Worm (Caenorhabditis elegans) whole organism, L4 larva: ENCODE results near the gene Y43B11AL.1.

ENCODE experiments used
- F10B5.3 ChIP-seq: sonication (generic microtip); optimal IDR thresholded peaks from 2 replicates; lab custom pipeline; 2016; ENCODE audit warnings: mild to moderate bottlenecking, missing genetic modification characterization, missing compliant biosample characterization
- T26A8.4 ChIP-seq: fragments of 200-800 bp; sonication (Bioruptor generic); IDR thresholded peaks from 2 replicates; pipeline ENCODE4 v1.3.6; 2022; ENCODE audit warnings: missing genetic modification characterization, missing compliant biosample characterization
- Y75B8A.6 ChIP-seq: fragments of 200-800 bp; sonication (Bioruptor generic); IDR thresholded peaks from 2 replicates; pipeline ENCODE4 v1.3.6; 2022; ENCODE audit warnings: missing genetic modification reagents, missing genetic modification characterization, missing compliant biosample characterization
- ZK546.5 ChIP-seq, 2 experiments: sonication (generic microtip); optimal IDR thresholded peaks; 2 replicates each; lab custom pipeline; 2017; ENCODE audit warnings: missing biosample characterization in 2 of 2, missing genetic modification characterization in 2 of 2
- aly-2 ChIP-seq: sonication (generic microtip); optimal IDR thresholded peaks from 2 replicates; lab custom pipeline; 2018; ENCODE audit warnings: missing biosample characterization, missing genetic modification characterization
- ama-1 ChIP-seq: fragments of 150-350 bp; optimal IDR thresholded peaks from 2 replicates; lab custom pipeline; 2014; ENCODE audit warnings: inconsistent platforms, mixed read lengths
- ceh-20 ChIP-seq: fragments of 200-800 bp; sonication (Bioruptor generic); IDR thresholded peaks from 2 replicates; pipeline ENCODE4 v1.3.6; 2022; ENCODE audit warnings: missing genetic modification reagents, missing genetic modification characterization, missing compliant biosample characterization
- ceh-28 ChIP-seq: fragments of 150-350 bp; optimal IDR thresholded peaks from 2 replicates; lab custom pipeline; 2014; ENCODE audit warnings: missing biosample characterization, missing genetic modification reagents, missing genetic modification characterization
- ceh-62 ChIP-seq: sonication (generic microtip); optimal IDR thresholded peaks from 2 replicates; lab custom pipeline; 2017; ENCODE audit warnings: missing biosample characterization, missing genetic modification characterization
- ceh-82 ChIP-seq: sonication (generic microtip); optimal IDR thresholded peaks from 2 replicates; lab custom pipeline; 2017; ENCODE audit warnings: missing biosample characterization, missing genetic modification characterization
- ctbp-1 ChIP-seq: fragments of 200-800 bp; sonication (Bioruptor generic); IDR thresholded peaks from 2 replicates; pipeline ENCODE4 v1.3.6; 2022; ENCODE audit warnings: missing genetic modification reagents, missing genetic modification characterization, missing compliant biosample characterization
- daf-16 ChIP-seq, 3 experiments: sonication (generic microtip); optimal IDR thresholded peaks; 2 replicates each; lab custom pipeline; 2016 to 2017; ENCODE audit warnings: missing genetic modification characterization in 3 of 3, missing genetic modification reagents in 3 of 3, mild to moderate bottlenecking in 2 of 3, missing compliant biosample characterization in 2 of 3, missing biosample characterization in 1 of 3, moderate library complexity in 1 of 3
- daf-19 ChIP-seq: fragments of 200-800 bp; sonication (Bioruptor generic); conservative IDR thresholded peaks from 2 replicates; pipeline ENCODE4 v1.3.6; 2022; ENCODE audit warnings: missing genetic modification characterization, missing compliant biosample characterization
- dmd-8 ChIP-seq: fragments of 200-800 bp; sonication (Bioruptor generic); IDR thresholded peaks from 2 replicates; pipeline ENCODE4 v1.3.6; 2022; ENCODE audit warnings: missing genetic modification characterization, missing compliant biosample characterization
- dpl-1 ChIP-seq: fragments of 150-350 bp; optimal IDR thresholded peaks from 2 replicates; lab custom pipeline; 2014; ENCODE audit warnings: missing biosample characterization, missing genetic modification reagents, missing genetic modification characterization
- dve-1 ChIP-seq: sonication (generic microtip); optimal IDR thresholded peaks from 2 replicates; lab custom pipeline; 2017; ENCODE audit warnings: antibody characterized with exemption, mild to moderate bottlenecking, missing genetic modification characterization, missing compliant biosample characterization; ENCODE audit not compliant: insufficient read depth
- fkh-10 ChIP-seq: fragments of 150-350 bp; optimal IDR thresholded peaks from 2 replicates; lab custom pipeline; 2014; ENCODE audit warnings: missing biosample characterization, missing genetic modification reagents, missing genetic modification characterization
- fos-1 ChIP-seq: fragments of 150-350 bp; optimal IDR thresholded peaks from 2 replicates; lab custom pipeline; 2014; ENCODE audit warnings: missing biosample characterization, missing genetic modification characterization
- gei-8 ChIP-seq: fragments of 200-800 bp; sonication (Bioruptor generic); optimal IDR thresholded peaks from 2 replicates; lab custom pipeline; 2018; ENCODE audit warnings: mild to moderate bottlenecking, missing genetic modification characterization, missing compliant biosample characterization
- hlh-11 ChIP-seq: fragments of 200-800 bp; sonication (Bioruptor generic); optimal IDR thresholded peaks from 2 replicates; lab custom pipeline; 2018; ENCODE audit warnings: mild to moderate bottlenecking, missing genetic modification characterization, missing compliant biosample characterization
- hlh-30 ChIP-seq: sonication (generic microtip); optimal IDR thresholded peaks from 2 replicates; lab custom pipeline; 2017; ENCODE audit warnings: antibody characterized with exemption, mild to moderate bottlenecking, missing genetic modification characterization, missing compliant biosample characterization; ENCODE audit not compliant: insufficient read depth
- lin-29 ChIP-seq: fragments of 200-800 bp; sonication (Bioruptor generic); IDR thresholded peaks from 2 replicates; pipeline ENCODE4 v1.3.6; 2022; ENCODE audit warnings: missing genetic modification reagents, missing genetic modification characterization, missing compliant biosample characterization
- madf-9 ChIP-seq: fragments of 200-800 bp; sonication (Bioruptor generic); conservative IDR thresholded peaks from 2 replicates; pipeline ENCODE4 v1.3.6; 2022; ENCODE audit warnings: missing genetic modification reagents, missing genetic modification characterization, missing compliant biosample characterization
- mdl-1 ChIP-seq, 2 experiments: fragments of 150-350 bp in 1 of 2; sonication (generic microtip) in 1 of 2; optimal IDR thresholded peaks; 2 replicates each; lab custom pipeline; 2014 to 2017; ENCODE audit warnings: missing biosample characterization in 2 of 2, missing genetic modification characterization in 2 of 2
- mep-1 ChIP-seq: fragments of 150-350 bp; sonication (generic microtip); optimal IDR thresholded peaks from 3 replicates; lab custom pipeline; 2014; ENCODE audit warnings: missing biosample characterization, missing genetic modification characterization
- mxl-3 ChIP-seq: fragments of 200-800 bp; sonication (Bioruptor generic); optimal IDR thresholded peaks from 2 replicates; lab custom pipeline; 2018; ENCODE audit warnings: mild to moderate bottlenecking, missing genetic modification characterization, missing compliant biosample characterization
- nhr-102 ChIP-seq: sonication (generic microtip); optimal IDR thresholded peaks from 2 replicates; lab custom pipeline; 2016; ENCODE audit warnings: mild to moderate bottlenecking, missing genetic modification characterization, moderate library complexity, missing compliant biosample characterization
- nhr-11 ChIP-seq: fragments of 150-350 bp; optimal IDR thresholded peaks from 2 replicates; lab custom pipeline; 2014; ENCODE audit warnings: missing biosample characterization, missing genetic modification characterization
- nhr-111 ChIP-seq: fragments of 200-800 bp; sonication (Bioruptor generic); optimal IDR thresholded peaks from 2 replicates; lab custom pipeline; 2018; ENCODE audit warnings: mild to moderate bottlenecking, missing genetic modification characterization, missing compliant biosample characterization
- nhr-25 ChIP-seq: sonication (generic microtip); optimal IDR thresholded peaks from 2 replicates; lab custom pipeline; 2017; ENCODE audit warnings: missing genetic modification characterization, mild to moderate bottlenecking, missing compliant biosample characterization, antibody characterized with exemption, moderate library complexity, borderline replicate concordance; ENCODE audit not compliant: insufficient read depth
- nhr-48 ChIP-seq: sonication (generic microtip); optimal IDR thresholded peaks from 2 replicates; lab custom pipeline; 2016; ENCODE audit warnings: mild to moderate bottlenecking, missing genetic modification characterization, missing compliant biosample characterization
- pha-4 ChIP-seq, 2 experiments: fragments of 150-350 bp in 1 of 2; fragments of 200-800 bp in 1 of 2; sonication (Bioruptor generic) in 1 of 2; IDR thresholded peaks in 1 of 2; optimal IDR thresholded peaks in 1 of 2; 2 replicates each; pipeline versions ENCODE4 v1.3.6 to Lab custom; 2014 to 2022; ENCODE audit warnings: missing genetic modification characterization in 2 of 2, missing genetic modification reagents in 2 of 2, missing biosample characterization in 1 of 2, missing compliant biosample characterization in 1 of 2
- pqm-1 ChIP-seq: sonication (generic microtip); optimal IDR thresholded peaks from 2 replicates; lab custom pipeline; 2017; ENCODE audit warnings: missing biosample characterization, missing genetic modification characterization
- set-16 ChIP-seq: fragments of 200-800 bp; sonication (Bioruptor generic); IDR thresholded peaks from 2 replicates; pipeline ENCODE4 v1.3.6; 2022; ENCODE audit warnings: missing genetic modification reagents, missing genetic modification characterization, missing compliant biosample characterization
- unc-130 ChIP-seq: sonication (generic microtip); optimal IDR thresholded peaks from 2 replicates; lab custom pipeline; 2016; ENCODE audit warnings: missing genetic modification reagents, missing genetic modification characterization, missing compliant biosample characterization
- unc-62 ChIP-seq, 3 experiments: fragments of 150-350 bp in 1 of 3; sonication (generic microtip); optimal IDR thresholded peaks in 2 of 3; peaks in 1 of 3; 1 replicate in 1 of 3; 2 replicates in 2 of 3; lab custom pipeline; 2014 to 2017; ENCODE audit warnings: missing biosample characterization in 3 of 3, missing genetic modification characterization in 3 of 3, missing genetic modification reagents in 3 of 3, missing genotype in 1 of 3
- ztf-7 ChIP-seq: fragments of 150-350 bp; optimal IDR thresholded peaks from 2 replicates; lab custom pipeline; 2014; ENCODE audit warnings: missing biosample characterization, missing genetic modification characterization

The Y43B11AL.1 gene

DNA sequence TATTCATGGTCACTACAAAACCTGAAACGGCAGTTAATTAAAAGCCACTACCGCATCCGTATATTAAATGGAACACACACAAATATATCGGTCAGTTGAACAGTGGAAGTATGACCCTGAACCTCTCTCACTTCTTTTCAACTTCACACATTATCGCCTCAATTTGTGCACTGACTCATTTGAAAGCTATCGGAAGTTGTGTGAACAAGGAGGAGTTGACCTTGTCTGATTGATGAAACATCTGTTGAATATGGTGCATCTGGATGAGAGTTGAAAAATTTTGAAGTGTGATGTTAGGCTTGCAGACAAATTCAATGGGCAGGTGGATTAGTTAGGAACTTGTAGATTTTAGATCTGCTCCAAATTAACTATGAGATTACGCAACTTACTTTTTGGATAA, 32.3 kb downstream of the Y43B11AL.1 start:
- no peak for TF ChIP-seq nhr-102
- peak in 1 of 2 experiments; percentile 95 for TF ChIP-seq unc-62 (GFP tag; optimal IDR thresholded peaks at IDR 0.05 in 1 of 2; lab: Kevin White, UChicago)
- TF ChIP-seq unc-62 (tag; optimal IDR thresholded peaks at IDR 0.05; lab: Kevin White, UChicago), result no peak

DNA sequence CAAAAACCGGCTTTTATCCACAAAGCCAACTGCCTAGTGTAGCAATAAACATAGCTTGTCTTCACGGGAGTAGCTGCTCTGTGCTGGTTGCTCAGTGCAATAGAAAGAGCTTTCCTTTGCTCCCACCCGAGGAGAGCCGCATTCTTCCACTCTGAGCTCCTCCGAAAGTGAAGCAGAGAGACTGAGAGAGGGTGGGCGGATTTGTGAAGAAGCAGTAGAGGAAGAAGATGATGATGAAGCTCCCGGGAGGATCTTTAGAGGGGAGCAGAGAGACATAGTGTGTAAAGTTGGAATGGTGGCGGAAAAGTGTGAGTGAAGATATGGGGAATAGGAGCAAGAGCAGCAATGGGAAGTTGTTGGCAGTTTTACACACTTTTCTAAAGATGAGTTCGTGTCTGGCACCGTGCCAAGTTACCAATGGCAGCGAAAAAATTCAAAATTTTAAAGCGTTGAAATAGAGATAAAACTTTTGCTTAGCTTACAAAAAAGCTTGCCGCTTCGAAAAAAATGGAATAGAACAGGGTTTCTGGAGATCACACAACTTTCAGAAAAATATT, 33.5 kb downstream of the Y43B11AL.1 start, which contains the start of gene ZC477.4:
Gene ZC477.4, minus strand, starts transcription at position 276 of the 557 bp plus-strand sequence.
- TF ChIP-seq ama-1 (lab: Kevin White, UChicago), result no peak
- TF ChIP-seq nhr-48 (tag; lab: Kevin White, UChicago), result no peak
- no peak for TF ChIP-seq madf-9
- TF ChIP-seq mxl-3 (GFP tag; lab: Kevin White, UChicago), result peak; percentile 4
- TF ChIP-seq hlh-11 (tag; lab: Kevin White, UChicago), result peak; percentile 52
- no peak for TF ChIP-seq ceh-28 (tag; lab: Kevin White, UChicago)
- peak; percentile 39 for TF ChIP-seq nhr-11 (tag; lab: Kevin White, UChicago)
- TF ChIP-seq fkh-10 (GFP tag; lab: Kevin White, UChicago), result no peak
- TF ChIP-seq Y75B8A.6 (GFP tag; lab: Robert Waterston, UW), result no peak
- TF ChIP-seq daf-16 (GFP tag; optimal IDR thresholded peaks at IDR 0.05; lab: Kevin White, UChicago), result peak in 1 of 2 experiments; percentile 68
- TF ChIP-seq daf-16 (tag; optimal IDR thresholded peaks at IDR 0.05; lab: Kevin White, UChicago), result no peak
- no peak for TF ChIP-seq fos-1 (tag; lab: Kevin White, UChicago)
- no peak for TF ChIP-seq T26A8.4 (GFP tag; lab: Robert Waterston, UW)
- TF ChIP-seq pha-4 (GFP tag; IDR thresholded peaks at IDR 0.05; lab: Robert Waterston, UW), result no peak
- TF ChIP-seq pha-4 (tag; optimal IDR thresholded peaks at IDR 0.05; lab: Kevin White, UChicago), result no peak
- TF ChIP-seq pqm-1 (tag; lab: Kevin White, UChicago), result no peak
- no peak for TF ChIP-seq gei-8 (GFP tag; lab: Kevin White, UChicago)
- TF ChIP-seq set-16, result peak; percentile 53
- no peak for TF ChIP-seq ZK546.5 (tag; optimal IDR thresholded peaks at IDR 0.05; lab: Kevin White, UChicago)
- no peak for TF ChIP-seq daf-19 (GFP tag; lab: Robert Waterston, UW)
- TF ChIP-seq lin-29, result no peak
- TF ChIP-seq mep-1 (tag; lab: Kevin White, UChicago), result no peak
- no peak for TF ChIP-seq hlh-30 (tag; lab: Kevin White, UChicago)
- no peak for TF ChIP-seq ztf-7
- TF ChIP-seq dpl-1 (GFP tag; lab: Kevin White, UChicago), result no peak
- TF ChIP-seq aly-2 (tag; lab: Kevin White, UChicago), result no peak
- TF ChIP-seq dve-1 (tag; lab: Kevin White, UChicago), result no peak
- TF ChIP-seq ceh-62 (tag; lab: Kevin White, UChicago), result no peak
- no peak for TF ChIP-seq mdl-1 (tag; optimal IDR thresholded peaks at IDR 0.05; lab: Kevin White, UChicago)
- TF ChIP-seq ctbp-1 (GFP tag; lab: Robert Waterston, UW), result no peak
- TF ChIP-seq ceh-82 (tag; lab: Kevin White, UChicago), result no peak
- TF ChIP-seq nhr-111 (GFP tag; lab: Kevin White, UChicago), result no peak
- TF ChIP-seq unc-62 (GFP tag; optimal IDR thresholded peaks at IDR 0.05 in 1 of 2; lab: Kevin White, UChicago), result peak in 1 of 2 experiments; percentile 41
- no peak for TF ChIP-seq unc-62 (tag; optimal IDR thresholded peaks at IDR 0.05; lab: Kevin White, UChicago)
- no peak for TF ChIP-seq ceh-20 (GFP tag; lab: Robert Waterston, UW)
- TF ChIP-seq unc-130, result no peak
- no peak for TF ChIP-seq F10B5.3 (tag; lab: Kevin White, UChicago)
- no peak for TF ChIP-seq nhr-25 (tag; lab: Kevin White, UChicago)
- no peak for TF ChIP-seq dmd-8
- TF ChIP-seq, all 104 proteins: peak for 6
